Worm (Caenorhabditis elegans) whole organism, early embryonic: ENCODE measurements around the gene hpo-6.

Source experiments
- hmg-4 ChIP-seq: fragments of 200-800 bp; sonication (Bioruptor generic); optimal IDR thresholded peaks from 2 replicates; lab custom pipeline; 2018; ENCODE audit warnings: mild to moderate bottlenecking, missing genetic modification characterization, missing compliant biosample characterization

The hpo-6 gene

DNA sequence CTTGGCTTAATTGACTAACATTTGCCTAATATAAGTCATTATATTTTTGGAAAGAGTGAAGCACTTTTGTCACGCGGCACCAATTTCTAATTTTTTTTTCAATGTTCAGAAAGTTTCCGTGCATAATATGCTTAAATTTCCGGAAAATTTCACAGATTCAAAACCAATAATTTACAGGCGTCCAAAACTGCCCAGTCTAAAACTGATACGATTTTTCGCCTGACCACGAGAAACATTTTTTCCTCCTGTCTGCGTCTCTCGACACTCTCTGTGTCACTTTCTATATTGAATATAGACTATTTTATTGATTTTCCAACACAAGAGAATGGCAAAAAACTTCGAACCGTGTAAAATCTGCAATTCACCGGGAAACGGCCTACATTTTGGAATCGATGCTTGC is 51.6 kb downstream of the hpo-6 start, which contains the start of gene nhr-122:
Gene nhr-122 (plus strand): TSS at position 301 of the 400 bp plus-strand sequence.
- TF ChIP-seq hmg-4: no peak
